Fruit fly (Drosophila melanogaster) whole organism, embryonic: ENCODE measurements around the gene CG15406.

Source experiments
- Adf1 ChIP-seq: fragments of 200-800 bp; sonication (Bioruptor generic); IDR thresholded peaks from 2 replicates; pipeline ENCODE4 v1.3.6; 2022; ENCODE audit warnings: missing biosample characterization, missing genetic modification characterization
- Antp ChIP-seq: fragments of 200-800 bp; sonication (Bioruptor generic); optimal IDR thresholded peaks from 3 replicates; lab custom pipeline; 2016; ENCODE audit warnings: missing biosample characterization, missing genetic modification characterization
- CG10209 ChIP-seq: fragments of 200-800 bp; sonication (Bioruptor generic); optimal IDR thresholded peaks from 3 replicates; lab custom pipeline; 2017; ENCODE audit warnings: missing biosample characterization, mild to moderate bottlenecking, missing genetic modification characterization, missing genetic modification reagents
- CG10274 ChIP-seq: fragments of 200-800 bp; sonication (Bioruptor generic); optimal IDR thresholded peaks from 3 replicates; lab custom pipeline; 2017; ENCODE audit warnings: missing biosample characterization, mild to moderate bottlenecking, missing genetic modification characterization
- CG10543 ChIP-seq: fragments of 200-800 bp; sonication (Bioruptor generic); optimal IDR thresholded peaks from 3 replicates; lab custom pipeline; 2017; ENCODE audit warnings: missing biosample characterization, mild to moderate bottlenecking, missing genetic modification characterization, moderate library complexity
- CG17361 ChIP-seq: fragments of 200-800 bp; sonication (Bioruptor generic); IDR thresholded peaks from 3 replicates; pipeline ENCODE4 v1.3.6; 2022; ENCODE audit warnings: missing biosample characterization, missing genetic modification characterization
- CG1792 ChIP-seq: fragments of 200-800 bp; sonication (Bioruptor generic); optimal IDR thresholded peaks from 2 replicates; lab custom pipeline; 2016; ENCODE audit warnings: missing biosample characterization, missing genetic modification characterization
- CG31224 ChIP-seq: fragments of 200-800 bp; sonication (Bioruptor generic); IDR thresholded peaks from 2 replicates; pipeline ENCODE4 v1.3.6; 2022; ENCODE audit warnings: missing biosample characterization, missing genetic modification characterization
- CG31388 ChIP-seq: fragments of 200-800 bp; sonication (Bioruptor generic); optimal IDR thresholded peaks from 2 replicates; lab custom pipeline; 2016; ENCODE audit warnings: missing biosample characterization, missing genetic modification characterization
- CG32532 ChIP-seq: fragments of 200-800 bp; sonication (Bioruptor generic); IDR thresholded peaks from 2 replicates; pipeline ENCODE4 v1.3.6; 2022; ENCODE audit warnings: missing biosample characterization, missing genetic modification characterization
- CG3281 ChIP-seq: fragments of 200-800 bp; sonication (Bioruptor generic); optimal IDR thresholded peaks from 3 replicates; lab custom pipeline; 2017; ENCODE audit warnings: missing biosample characterization, mild to moderate bottlenecking, missing genetic modification characterization
- CG4820 ChIP-seq: fragments of 200-800 bp; sonication (Bioruptor generic); optimal IDR thresholded peaks from 3 replicates; lab custom pipeline; 2016; ENCODE audit warnings: missing biosample characterization, missing genetic modification characterization
- CG6272 ChIP-seq: fragments of 200-800 bp; sonication (Bioruptor generic); IDR thresholded peaks from 2 replicates; pipeline ENCODE4 v1.3.6; 2022; ENCODE audit warnings: missing biosample characterization, missing genetic modification characterization
- CG7987 ChIP-seq: fragments of 200-800 bp; sonication (Bioruptor generic); optimal IDR thresholded peaks from 2 replicates; lab custom pipeline; 2018; ENCODE audit warnings: missing biosample characterization, mild to moderate bottlenecking, missing genetic modification characterization, moderate library complexity
- CG8281 ChIP-seq: fragments of 200-800 bp; sonication (Bioruptor generic); optimal IDR thresholded peaks from 2 replicates; lab custom pipeline; 2018; ENCODE audit warnings: missing biosample characterization, mild to moderate bottlenecking, missing genetic modification characterization, moderate library complexity
- CG8944 ChIP-seq: fragments of 200-800 bp; sonication (Bioruptor generic); optimal IDR thresholded peaks from 3 replicates; lab custom pipeline; 2016; ENCODE audit warnings: missing biosample characterization, missing genetic modification characterization
- CG9609 ChIP-seq: fragments of 200-800 bp; sonication (Bioruptor generic); optimal IDR thresholded peaks from 3 replicates; lab custom pipeline; 2016; ENCODE audit warnings: missing biosample characterization, missing genetic modification characterization
- CrebB ChIP-seq: fragments of 200-800 bp; sonication (Bioruptor generic); optimal IDR thresholded peaks from 3 replicates; lab custom pipeline; 2018; ENCODE audit warnings: missing biosample characterization, mild to moderate bottlenecking, missing genetic modification characterization
- D19A ChIP-seq: fragments of 200-800 bp; optimal IDR thresholded peaks from 3 replicates; lab custom pipeline; 2019; ENCODE audit warnings: missing biosample characterization, mild to moderate bottlenecking, missing genetic modification characterization, moderate library complexity
- E2f2 ChIP-seq: fragments of 200-800 bp; sonication (Bioruptor generic); IDR thresholded peaks from 2 replicates; pipeline ENCODE4 v1.3.6; 2022; ENCODE audit warnings: missing biosample characterization, missing genetic modification characterization
- ERR ChIP-seq: fragments of 200-800 bp; sonication (Bioruptor generic); optimal IDR thresholded peaks from 2 replicates; lab custom pipeline; 2016; ENCODE audit warnings: missing biosample characterization, missing genetic modification characterization
- Ets65A ChIP-seq: fragments of 200-800 bp; sonication (Bioruptor generic); peaks from one replicate; lab custom pipeline; 2016; ENCODE audit warnings: missing biosample characterization, missing genetic modification characterization
- HHEX ChIP-seq: fragments of 200-800 bp; sonication (Bioruptor generic); optimal IDR thresholded peaks from 3 replicates; lab custom pipeline; 2017; ENCODE audit warnings: missing biosample characterization, mild to moderate bottlenecking, missing genetic modification characterization, missing genetic modification reagents
- HLH54F ChIP-seq: fragments of 200-800 bp; sonication (Bioruptor generic); optimal IDR thresholded peaks from 3 replicates; lab custom pipeline; 2016; ENCODE audit warnings: missing biosample characterization, missing genetic modification characterization
- Hmr ChIP-seq: fragments of 200-800 bp; sonication (Bioruptor generic); optimal IDR thresholded peaks from 3 replicates; lab custom pipeline; 2017; ENCODE audit warnings: mild to moderate bottlenecking, missing biosample characterization, missing genetic modification reagents, missing genetic modification characterization
- Kr ChIP-seq: fragments of 200-800 bp; sonication (Bioruptor generic); optimal IDR thresholded peaks from 2 replicates; lab custom pipeline; 2017; ENCODE audit warnings: missing biosample characterization, mild to moderate bottlenecking, missing genetic modification characterization
- NC2β ChIP-seq: fragments of 200-800 bp; sonication (Bioruptor generic); optimal IDR thresholded peaks from 2 replicates; lab custom pipeline; 2016; ENCODE audit warnings: missing biosample characterization, missing genetic modification characterization
- Oaz ChIP-seq: fragments of 200-800 bp; sonication (Bioruptor generic); IDR thresholded peaks from 2 replicates; pipeline ENCODE4 v1.3.6; 2022; ENCODE audit warnings: missing biosample characterization, missing genetic modification characterization
- Ravus ChIP-seq: fragments of 200-800 bp; sonication (Bioruptor generic); IDR thresholded peaks from 2 replicates; pipeline ENCODE4 v1.3.6; 2022; ENCODE audit warnings: missing biosample characterization, missing genetic modification characterization
- Sry-β ChIP-seq: fragments of 200-800 bp; sonication (Bioruptor generic); optimal IDR thresholded peaks from 2 replicates; lab custom pipeline; 2018; ENCODE audit warnings: missing biosample characterization, mild to moderate bottlenecking, missing genetic modification characterization, moderate library complexity
- Trl ChIP-seq, 3 experiments: fragments of >200 bp in 2 of 3; fragments of 200-800 bp in 1 of 3; sonication (Bioruptor generic) in 1 of 3; optimal IDR thresholded peaks; 2 replicates in 1 of 3; 3 replicates in 2 of 3; lab custom pipeline; 2016 to 2017; ENCODE audit warnings: missing biosample characterization in 1 of 3, missing genetic modification characterization in 1 of 3
- bsh ChIP-seq, 2 experiments: fragments of 200-800 bp; sonication (Bioruptor generic); optimal IDR thresholded peaks; 2 replicates each; lab custom pipeline; 2017 to 2018; ENCODE audit warnings: mild to moderate bottlenecking in 2 of 2, missing biosample characterization in 2 of 2, missing genetic modification characterization in 2 of 2, moderate library complexity in 1 of 2
- cg ChIP-seq: fragments of 200-800 bp; sonication (Bioruptor generic); optimal IDR thresholded peaks from 3 replicates; lab custom pipeline; 2019; ENCODE audit warnings: missing biosample characterization, mild to moderate bottlenecking, missing genetic modification characterization, moderate library complexity
- chif ChIP-seq, 2 experiments: fragments of 200-800 bp; sonication (Bioruptor generic); optimal IDR thresholded peaks; 3 replicates each; lab custom pipeline; 2016; ENCODE audit warnings: missing biosample characterization in 2 of 2, missing genetic modification characterization in 2 of 2
- chinmo ChIP-seq: fragments of 200-800 bp; sonication (Bioruptor generic); IDR thresholded peaks from 4 replicates; pipeline ENCODE4 v1.3.6; 2022; ENCODE audit warnings: missing biosample characterization, missing genetic modification characterization; ENCODE audit not compliant: partially characterized antibody
- crp ChIP-seq, 2 experiments: fragments of 200-800 bp; sonication (Bioruptor generic); optimal IDR thresholded peaks; 2 replicates in 1 of 2; 3 replicates in 1 of 2; lab custom pipeline; 2017; ENCODE audit warnings: missing biosample characterization in 2 of 2, missing genetic modification characterization in 2 of 2, mild to moderate bottlenecking in 1 of 2, moderate library complexity in 1 of 2
- exex ChIP-seq: fragments of 200-800 bp; sonication (Bioruptor generic); optimal IDR thresholded peaks from 4 replicates; lab custom pipeline; 2018; ENCODE audit warnings: missing biosample characterization, mild to moderate bottlenecking, missing genetic modification characterization, moderate library complexity
- ham ChIP-seq: fragments of 200-800 bp; sonication (Bioruptor generic); IDR thresholded peaks from 2 replicates; pipeline ENCODE4 v1.3.6; 2022; ENCODE audit warnings: missing biosample characterization, missing genetic modification characterization
- her ChIP-seq: fragments of 200-800 bp; sonication (Bioruptor generic); optimal IDR thresholded peaks from 2 replicates; lab custom pipeline; 2016; ENCODE audit warnings: missing biosample characterization, missing genetic modification characterization
- hkb ChIP-seq, 2 experiments: fragments of 200-800 bp in 1 of 2; fragments of >200 bp in 1 of 2; sonication (Bioruptor generic) in 1 of 2; IDR thresholded peaks in 1 of 2; optimal IDR thresholded peaks in 1 of 2; 2 replicates each; pipeline versions ENCODE4 v1.3.6 to Lab custom; 2017 to 2022; ENCODE audit warnings: missing biosample characterization in 1 of 2, missing genetic modification characterization in 1 of 2
- klu ChIP-seq: fragments of 200-800 bp; sonication (Bioruptor generic); IDR thresholded peaks from 2 replicates; pipeline ENCODE4 v1.3.6; 2022; ENCODE audit warnings: missing biosample characterization, missing genetic modification characterization
- lilli ChIP-seq: fragments of 200-800 bp; sonication (Bioruptor generic); optimal IDR thresholded peaks from 3 replicates; lab custom pipeline; 2016; ENCODE audit warnings: missing biosample characterization, missing genetic modification characterization
- nom ChIP-seq: fragments of 200-800 bp; sonication (Bioruptor generic); optimal IDR thresholded peaks from 2 replicates; lab custom pipeline; 2017; ENCODE audit warnings: missing biosample characterization, missing genetic modification characterization, mild to moderate bottlenecking, moderate library complexity, missing genetic modification reagents
- pita ChIP-seq: fragments of 200-800 bp; sonication (Bioruptor generic); optimal IDR thresholded peaks from 2 replicates; lab custom pipeline; 2017; ENCODE audit warnings: missing biosample characterization, mild to moderate bottlenecking, missing genetic modification characterization
- pum ChIP-seq: fragments of 200-800 bp; sonication (Bioruptor generic); optimal IDR thresholded peaks from 2 replicates; lab custom pipeline; 2016; ENCODE audit warnings: missing biosample characterization, missing genetic modification characterization
- rib ChIP-seq: fragments of 200-800 bp; sonication (Bioruptor generic); IDR thresholded peaks from 2 replicates; pipeline ENCODE4 v1.3.6; 2022; ENCODE audit warnings: missing biosample characterization, missing genetic modification characterization
- sd ChIP-seq: fragments of 200-800 bp; sonication (Bioruptor generic); optimal IDR thresholded peaks from 3 replicates; lab custom pipeline; 2018; ENCODE audit warnings: missing biosample characterization, mild to moderate bottlenecking, missing genetic modification characterization, moderate library complexity
- sens ChIP-seq: fragments of 200-800 bp; sonication (Bioruptor generic); peaks from one replicate; lab custom pipeline; 2016; ENCODE audit warnings: missing biosample characterization, missing genetic modification characterization
- tll ChIP-seq, 2 experiments: fragments of 200-800 bp in 1 of 2; fragments of >200 bp in 1 of 2; sonication (Bioruptor generic) in 1 of 2; optimal IDR thresholded peaks; 2 replicates each; lab custom pipeline; 2017 to 2019; ENCODE audit warnings: missing biosample characterization in 2 of 2, missing genetic modification characterization in 2 of 2, mild to moderate bottlenecking in 1 of 2, moderate library complexity in 1 of 2

The CG15406 gene

dm6 chr2L:3356193-3356645 lies 47.2 kb downstream of the CG15406 start (continued):
- TF ChIP-seq CG3281 (GFP tag; lab: Kevin White, UChicago) (peak; percentile 10), klu (GFP tag; lab: Robert Waterston, UW) (0 out of 2 replicates have a peak, but pooled peaks have one; percentile 1), bsh (GFP tag; optimal IDR thresholded peaks at IDR 0.05; lab: Kevin White, UChicago) (peak in 1 of 2 experiments; percentile 76), CG32532 (GFP tag; lab: Robert Waterston, UW) (peak; percentile 59), E2f2 (GFP tag; lab: Robert Waterston, UW) (no peak), pita (GFP tag; lab: Kevin White, UChicago) (no peak), ERR (GFP tag; lab: Kevin White, UChicago) (peak; percentile 14), Ravus (GFP tag; lab: Robert Waterston, UW) (no peak), her (GFP tag; lab: Kevin White, UChicago) (peak; percentile 14), Hmr (peak; percentile 51), chif (GFP tag; optimal IDR thresholded peaks at IDR 0.05; lab: Kevin White, UChicago) (peak in 1 of 2 experiments; percentile 57), sd (peak; percentile 28), hkb (optimal IDR thresholded peaks at IDR 0.05; lab: Kevin White, UChicago) (no peak), hkb (GFP tag; IDR thresholded peaks at IDR 0.05; lab: Robert Waterston, UW) (no peak), ham (no peak), D19A (tag; lab: Kevin White, UChicago) (no peak), Adf1 (GFP tag; lab: Robert Waterston, UW) (peak; percentile 13; the same call in 1 of the 2 replicates), Sry-β (GFP tag; lab: Kevin White, UChicago) (no peak), CrebB (tag; lab: Kevin White, UChicago) (no peak), CG31224 (GFP tag; lab: Robert Waterston, UW) (0 out of 2 replicates have a peak, but pooled peaks have one; percentile 9), crp (GFP tag; optimal IDR thresholded peaks at IDR 0.05; lab: Kevin White, UChicago) (no peak), CG1792 (GFP tag; lab: Kevin White, UChicago) (peak; percentile 3), Oaz (no peak), CG10274 (no peak), NC2β (GFP tag; lab: Kevin White, UChicago) (no peak), CG6272 (GFP tag; lab: Robert Waterston, UW) (no peak), HHEX (peak; percentile 41), CG10209 (GFP tag; lab: Kevin White, UChicago) (peak; percentile 2), exex (tag; lab: Kevin White, UChicago) (peak; percentile 33), CG8281 (tag; lab: Kevin White, UChicago) (no peak), nom (GFP tag; lab: Kevin White, UChicago) (peak; percentile 95), chinmo (GFP tag; lab: Robert Waterston, UW) (0 out of 4 replicates have a peak, but pooled peaks have one; percentile 17), cg (GFP tag; lab: Kevin White, UChicago) (peak; percentile 19), CG17361 (GFP tag; lab: Robert Waterston, UW) (no peak), HLH54F (GFP tag; lab: Kevin White, UChicago) (peak; percentile 20), lilli (peak; percentile 46), CG4820 (GFP tag; lab: Kevin White, UChicago) (no peak), rib (peak; percentile 61; the same call in 1 of the 2 replicates), CG9609 (GFP tag; lab: Kevin White, UChicago) (peak; percentile 43), Trl (optimal IDR thresholded peaks at IDR 0.05; lab: Kevin White, UChicago) (peak in 1 of 2 experiments; percentile 10), Trl (GFP tag; optimal IDR thresholded peaks at IDR 0.05; lab: Kevin White, UChicago) (no peak), sens (GFP tag; lab: Kevin White, UChicago) (peak; percentile 60), Antp (GFP tag; lab: Kevin White, UChicago) (no peak), CG7987 (GFP tag; lab: Kevin White, UChicago) (no peak), Ets65A (GFP tag; lab: Kevin White, UChicago) (peak; percentile 55), pum (GFP tag; lab: Kevin White, UChicago) (peak; percentile 4), CG31388 (GFP tag; lab: Kevin White, UChicago) (no peak), CG10543 (GFP tag; lab: Kevin White, UChicago) (peak; percentile 52), CG8944 (peak; percentile 0), Kr (GFP tag; lab: Kevin White, UChicago) (no peak), tll (GFP tag; optimal IDR thresholded peaks at IDR 0.05; lab: Kevin White, UChicago) (no peak)
